Fruit fly (Drosophila melanogaster) whole organism, embryonic: ENCODE data around the gene SREBP.

Experiments used
- Blimp-1 ChIP-seq: fragments of 200-800 bp; sonication (Bioruptor generic); optimal IDR thresholded peaks from 3 replicates; lab custom pipeline; 2018; ENCODE audit warnings: missing biosample characterization, missing genetic modification characterization, mild to moderate bottlenecking, moderate library complexity, missing genetic modification reagents
- CG11247 ChIP-seq: fragments of 200-800 bp; sonication (Bioruptor generic); IDR thresholded peaks from 2 replicates; pipeline ENCODE4 v1.3.6; 2022; ENCODE audit warnings: missing biosample characterization, missing genetic modification characterization
- CG11560 ChIP-seq: fragments of 200-800 bp; sonication (Bioruptor generic); IDR thresholded peaks from 3 replicates; pipeline ENCODE4 v1.3.6; 2022; ENCODE audit warnings: missing biosample characterization, missing genetic modification characterization
- CG11695 ChIP-seq: fragments of 200-800 bp; sonication (Bioruptor generic); IDR thresholded peaks from 3 replicates; pipeline ENCODE4 v1.3.6; 2022; ENCODE audit warnings: missing biosample characterization, missing genetic modification characterization
- CG12071 ChIP-seq: fragments of 200-800 bp; sonication (Bioruptor generic); optimal IDR thresholded peaks from 3 replicates; lab custom pipeline; 2018; ENCODE audit warnings: missing biosample characterization, mild to moderate bottlenecking, missing genetic modification characterization
- CG12299 ChIP-seq: fragments of 200-800 bp; sonication (Bioruptor generic); optimal IDR thresholded peaks from 2 replicates; lab custom pipeline; 2018; ENCODE audit warnings: missing biosample characterization, mild to moderate bottlenecking, missing genetic modification characterization
- CG12942 ChIP-seq: fragments of 200-800 bp; sonication (Bioruptor generic); optimal IDR thresholded peaks from 3 replicates; lab custom pipeline; 2016; ENCODE audit warnings: missing biosample characterization, missing genetic modification characterization
- CG15696 ChIP-seq: fragments of 200-800 bp; sonication (Bioruptor generic); optimal IDR thresholded peaks from 2 replicates; lab custom pipeline; 2019; ENCODE audit warnings: missing biosample characterization, mild to moderate bottlenecking, missing genetic modification characterization, moderate library complexity
- CG1602 ChIP-seq: fragments of 200-800 bp; sonication (Bioruptor generic); optimal IDR thresholded peaks from 3 replicates; lab custom pipeline; 2016; ENCODE audit warnings: missing biosample characterization, missing genetic modification characterization
- CG1603 ChIP-seq: fragments of 200-800 bp; sonication (Bioruptor generic); optimal IDR thresholded peaks from 2 replicates; lab custom pipeline; 2019; ENCODE audit warnings: missing biosample characterization, mild to moderate bottlenecking, missing genetic modification characterization, moderate library complexity
- CG16813 ChIP-seq: fragments of 200-800 bp; sonication (Bioruptor generic); IDR thresholded peaks from 3 replicates; pipeline ENCODE4 v1.3.6; 2022; ENCODE audit warnings: missing biosample characterization, missing genetic modification characterization; ENCODE audit not compliant: partially characterized antibody
- CG17361 ChIP-seq: fragments of 200-800 bp; sonication (Bioruptor generic); IDR thresholded peaks from 3 replicates; pipeline ENCODE4 v1.3.6; 2022; ENCODE audit warnings: missing biosample characterization, missing genetic modification characterization
- CG32532 ChIP-seq: fragments of 200-800 bp; sonication (Bioruptor generic); IDR thresholded peaks from 2 replicates; pipeline ENCODE4 v1.3.6; 2022; ENCODE audit warnings: missing biosample characterization, missing genetic modification characterization
- CG4360 ChIP-seq: fragments of 200-800 bp; sonication (Bioruptor generic); IDR thresholded peaks from 2 replicates; pipeline ENCODE4 v1.3.6; 2022; ENCODE audit warnings: missing biosample characterization, missing genetic modification characterization
- CG4820 ChIP-seq: fragments of 200-800 bp; sonication (Bioruptor generic); optimal IDR thresholded peaks from 3 replicates; lab custom pipeline; 2016; ENCODE audit warnings: missing biosample characterization, missing genetic modification characterization
- CG6272 ChIP-seq: fragments of 200-800 bp; sonication (Bioruptor generic); IDR thresholded peaks from 2 replicates; pipeline ENCODE4 v1.3.6; 2022; ENCODE audit warnings: missing biosample characterization, missing genetic modification characterization
- CG6689 ChIP-seq: fragments of 200-800 bp; sonication (Bioruptor generic); IDR thresholded peaks from 2 replicates; pipeline ENCODE4 v1.3.6; 2022; ENCODE audit warnings: missing biosample characterization, missing genetic modification characterization
- CG6765 ChIP-seq: fragments of 200-800 bp; sonication (Bioruptor generic); optimal IDR thresholded peaks from 3 replicates; lab custom pipeline; 2017; ENCODE audit warnings: missing biosample characterization, mild to moderate bottlenecking, missing genetic modification characterization
- CG7357 ChIP-seq: fragments of 200-800 bp; sonication (Bioruptor generic); IDR thresholded peaks from 3 replicates; pipeline ENCODE4 v1.3.6; 2022; ENCODE audit warnings: missing biosample characterization, missing genetic modification characterization
- CG7786 ChIP-seq: fragments of 200-800 bp; sonication (Bioruptor generic); optimal IDR thresholded peaks from 2 replicates; lab custom pipeline; 2016; ENCODE audit warnings: missing biosample characterization, missing genetic modification characterization
- CG7987 ChIP-seq: fragments of 200-800 bp; sonication (Bioruptor generic); optimal IDR thresholded peaks from 2 replicates; lab custom pipeline; 2018; ENCODE audit warnings: missing biosample characterization, mild to moderate bottlenecking, missing genetic modification characterization, moderate library complexity
- CG8089 ChIP-seq: fragments of 200-800 bp; sonication (Bioruptor generic); optimal IDR thresholded peaks from 3 replicates; lab custom pipeline; 2016; ENCODE audit warnings: missing biosample characterization, missing genetic modification characterization
- CG9817 ChIP-seq: fragments of 200-800 bp; sonication (Bioruptor generic); optimal IDR thresholded peaks from 2 replicates; lab custom pipeline; 2018; ENCODE audit warnings: missing biosample characterization, mild to moderate bottlenecking, missing genetic modification characterization, moderate library complexity
- CHES-1-like ChIP-seq: fragments of 200-800 bp; sonication (Bioruptor generic); optimal IDR thresholded peaks from 2 replicates; lab custom pipeline; 2016; ENCODE audit warnings: missing biosample characterization, missing genetic modification characterization
- D19B ChIP-seq: fragments of 200-800 bp; sonication (Bioruptor generic); optimal IDR thresholded peaks from 2 replicates; lab custom pipeline; 2017; ENCODE audit warnings: missing biosample characterization, mild to moderate bottlenecking, missing genetic modification characterization
- Med ChIP-seq: fragments of 200-800 bp; sonication (Bioruptor generic); peaks from one replicate; lab custom pipeline; 2016; ENCODE audit warnings: missing biosample characterization, missing genetic modification characterization, mild to moderate bottlenecking, inconsistent platforms, moderate library complexity
- Nf-YB ChIP-seq: fragments of 200-800 bp; sonication (Bioruptor generic); optimal IDR thresholded peaks from 3 replicates; lab custom pipeline; 2019; ENCODE audit warnings: missing biosample characterization, mild to moderate bottlenecking, missing genetic modification characterization, moderate library complexity
- Sry-δ ChIP-seq: fragments of 200-800 bp; sonication (Bioruptor generic); optimal IDR thresholded peaks from 2 replicates; lab custom pipeline; 2016; ENCODE audit warnings: missing biosample characterization, missing genetic modification characterization
- ab ChIP-seq: fragments of 200-800 bp; sonication (Bioruptor generic); optimal IDR thresholded peaks from 2 replicates; lab custom pipeline; 2016; ENCODE audit warnings: missing biosample characterization, missing genetic modification characterization
- abd-A ChIP-seq: fragments of 200-800 bp; sonication (Bioruptor generic); optimal IDR thresholded peaks from 3 replicates; lab custom pipeline; 2019; ENCODE audit warnings: missing biosample characterization, mild to moderate bottlenecking, missing genetic modification characterization, moderate library complexity
- ash1 ChIP-seq: fragments of 200-800 bp; sonication (Bioruptor generic); optimal IDR thresholded peaks from 2 replicates; lab custom pipeline; 2018; ENCODE audit warnings: missing biosample characterization, mild to moderate bottlenecking, missing genetic modification characterization
- bowl ChIP-seq: fragments of 200-800 bp; sonication (Bioruptor generic); IDR thresholded peaks from 2 replicates; pipeline ENCODE4 v1.3.6; 2022; ENCODE audit warnings: missing biosample characterization, missing genetic modification characterization
- br ChIP-seq: fragments of >200 bp; optimal IDR thresholded peaks from 2 replicates; lab custom pipeline; 2017
- crp ChIP-seq, 2 experiments: fragments of 200-800 bp; sonication (Bioruptor generic); optimal IDR thresholded peaks; 2 replicates in 1 of 2; 3 replicates in 1 of 2; lab custom pipeline; 2017; ENCODE audit warnings: missing biosample characterization in 2 of 2, missing genetic modification characterization in 2 of 2, mild to moderate bottlenecking in 1 of 2, moderate library complexity in 1 of 2
- cwo ChIP-seq: fragments of 200-800 bp; sonication (Bioruptor generic); optimal IDR thresholded peaks from 3 replicates; lab custom pipeline; 2017; ENCODE audit warnings: missing biosample characterization, missing genetic modification characterization, mild to moderate bottlenecking, moderate library complexity, missing genetic modification reagents
- dati ChIP-seq: fragments of 200-800 bp; sonication (Bioruptor generic); IDR thresholded peaks from 2 replicates; pipeline ENCODE4 v1.3.6; 2022; ENCODE audit warnings: missing biosample characterization, missing genetic modification characterization
- dmrt99B ChIP-seq: fragments of 200-800 bp; sonication (Bioruptor generic); optimal IDR thresholded peaks from 2 replicates; lab custom pipeline; 2018; ENCODE audit warnings: missing biosample characterization, mild to moderate bottlenecking, missing genetic modification characterization, moderate library complexity
- ems ChIP-seq: fragments of 200-800 bp; sonication (Bioruptor generic); optimal IDR thresholded peaks from 3 replicates; lab custom pipeline; 2016; ENCODE audit warnings: missing biosample characterization, missing genetic modification characterization
- ftz-f1 ChIP-seq: fragments of 200-800 bp; sonication (Bioruptor generic); optimal IDR thresholded peaks from 2 replicates; lab custom pipeline; 2016; ENCODE audit warnings: missing biosample characterization, missing genetic modification characterization
- ham ChIP-seq: fragments of 200-800 bp; sonication (Bioruptor generic); IDR thresholded peaks from 2 replicates; pipeline ENCODE4 v1.3.6; 2022; ENCODE audit warnings: missing biosample characterization, missing genetic modification characterization
- ind ChIP-seq: fragments of 200-800 bp; sonication (Bioruptor generic); optimal IDR thresholded peaks from 3 replicates; lab custom pipeline; 2016; ENCODE audit warnings: missing biosample characterization, missing genetic modification characterization
- jumu ChIP-seq: fragments of 200-800 bp; sonication (Bioruptor generic); optimal IDR thresholded peaks from 3 replicates; lab custom pipeline; 2016; ENCODE audit warnings: missing biosample characterization, missing genetic modification characterization
- ken ChIP-seq: fragments of 200-800 bp; sonication (Bioruptor generic); IDR thresholded peaks from 3 replicates; pipeline ENCODE4 v1.3.6; 2022; ENCODE audit warnings: missing biosample characterization, missing genetic modification characterization
- knrl ChIP-seq: fragments of 200-800 bp; sonication (Bioruptor generic); IDR thresholded peaks from 3 replicates; pipeline ENCODE4 v1.3.6; 2022; ENCODE audit warnings: missing biosample characterization, missing genetic modification characterization; ENCODE audit not compliant: partially characterized antibody
- mirr ChIP-seq: fragments of 200-800 bp; sonication (Bioruptor generic); optimal IDR thresholded peaks from 3 replicates; lab custom pipeline; 2018; ENCODE audit warnings: missing biosample characterization, mild to moderate bottlenecking, missing genetic modification characterization
- rib ChIP-seq: fragments of 200-800 bp; sonication (Bioruptor generic); IDR thresholded peaks from 2 replicates; pipeline ENCODE4 v1.3.6; 2022; ENCODE audit warnings: missing biosample characterization, missing genetic modification characterization
- sd ChIP-seq: fragments of 200-800 bp; sonication (Bioruptor generic); optimal IDR thresholded peaks from 3 replicates; lab custom pipeline; 2018; ENCODE audit warnings: missing biosample characterization, mild to moderate bottlenecking, missing genetic modification characterization, moderate library complexity
- sens ChIP-seq: fragments of 200-800 bp; sonication (Bioruptor generic); peaks from one replicate; lab custom pipeline; 2016; ENCODE audit warnings: missing biosample characterization, missing genetic modification characterization
- sisA ChIP-seq: fragments of 200-800 bp; sonication (Bioruptor generic); IDR thresholded peaks from 2 replicates; pipeline ENCODE4 v1.3.6; 2022; ENCODE audit warnings: missing biosample characterization, missing genetic modification characterization
- stc ChIP-seq: fragments of 200-800 bp; sonication (Bioruptor generic); IDR thresholded peaks from 2 replicates; pipeline ENCODE4 v1.3.6; 2022; ENCODE audit warnings: missing biosample characterization, missing genetic modification characterization
- stwl ChIP-seq: fragments of 200-800 bp; sonication (Bioruptor generic); optimal IDR thresholded peaks from 3 replicates; lab custom pipeline; 2018; ENCODE audit warnings: missing biosample characterization, mild to moderate bottlenecking, missing genetic modification characterization, moderate library complexity

SREBP gene

DNA sequence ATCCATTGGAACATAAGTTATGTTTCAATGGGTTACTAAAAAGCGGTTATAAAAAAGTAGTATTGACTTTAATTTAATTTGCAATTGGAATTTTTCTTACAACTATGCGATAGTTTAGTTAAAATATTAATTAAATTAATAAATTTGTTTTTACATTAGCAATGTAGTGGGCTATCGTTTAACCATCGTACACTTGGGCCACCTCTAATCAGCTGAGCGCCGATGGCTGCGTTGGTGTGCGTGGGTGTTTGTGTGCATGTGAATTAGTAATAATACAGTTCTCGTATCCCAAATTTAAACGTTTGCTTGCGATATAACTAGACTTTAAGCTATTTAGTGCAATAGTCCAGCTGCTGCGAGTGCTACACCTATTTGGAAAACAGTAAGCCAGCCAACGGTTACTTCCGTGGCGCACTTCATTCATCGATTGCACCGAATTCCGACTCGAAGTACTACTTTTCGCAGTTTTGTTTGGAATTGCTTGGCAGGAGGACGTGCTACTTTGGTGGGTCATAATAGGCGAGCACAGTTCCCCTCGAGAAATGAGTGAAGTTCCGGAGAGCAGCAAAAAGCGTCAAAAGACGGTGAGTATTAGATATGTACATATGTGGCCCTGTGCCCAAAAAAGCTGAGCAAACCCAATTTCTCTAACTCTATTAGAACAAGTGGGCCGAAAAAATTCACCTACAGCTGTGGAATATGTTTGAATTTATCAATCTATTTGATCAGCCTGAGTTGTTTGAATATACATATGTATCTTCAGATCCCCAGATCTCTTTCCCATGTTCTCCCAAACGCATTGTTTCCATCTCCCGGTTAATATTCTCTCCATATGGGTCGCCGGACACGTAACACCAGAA is 51.5 kb downstream of the SREBP start, which contains the start of gene Papss (continued):
- TF ChIP-seq ash1 (GFP tag; lab: Kevin White, UChicago) = peak; percentile 47
- TF ChIP-seq CG16813 (GFP tag; lab: Robert Waterston, UW) = peak; percentile 81
- TF ChIP-seq CHES-1-like (GFP tag; lab: Kevin White, UChicago) = no peak
- TF ChIP-seq CG12299 (tag; lab: Kevin White, UChicago) = no peak
- TF ChIP-seq CG11560 (tag; lab: Robert Waterston, UW) = no peak
- TF ChIP-seq CG7987 (GFP tag; lab: Kevin White, UChicago) = no peak
- TF ChIP-seq dmrt99B (tag; lab: Kevin White, UChicago) = no peak
- TF ChIP-seq sd (tag; lab: Kevin White, UChicago) = peak; percentile 31
- TF ChIP-seq bowl (GFP tag; lab: Robert Waterston, UW) = no peak
- no peak for TF ChIP-seq CG1603
- TF ChIP-seq Blimp-1 (GFP tag; lab: Kevin White, UChicago) = no peak
- TF ChIP-seq ken (GFP tag; lab: Robert Waterston, UW) = no peak
- peak; percentile 5 for TF ChIP-seq CG15696 (tag; lab: Kevin White, UChicago)
- TF ChIP-seq cwo (GFP tag; lab: Kevin White, UChicago) = peak; percentile 24
- TF ChIP-seq CG6272 = no peak; the same call in 1 of the 2 replicates
- TF ChIP-seq CG4360 = no peak
- TF ChIP-seq CG32532 (GFP tag; lab: Robert Waterston, UW) = peak; percentile 56
- TF ChIP-seq Sry-δ = peak; percentile 70
- no peak for TF ChIP-seq CG7357 (GFP tag; lab: Robert Waterston, UW)
- TF ChIP-seq CG12942 (GFP tag; lab: Kevin White, UChicago) = no peak
- TF ChIP-seq mirr = peak; percentile 5
- TF ChIP-seq ab (GFP tag; lab: Kevin White, UChicago) = no peak
- TF ChIP-seq CG9817 (tag; lab: Kevin White, UChicago) = no peak
- TF ChIP-seq dati (GFP tag; lab: Robert Waterston, UW) = no peak
- no peak for TF ChIP-seq stwl (tag; lab: Kevin White, UChicago)
- TF ChIP-seq CG7786 (GFP tag; lab: Kevin White, UChicago) = no peak
- no peak for TF ChIP-seq ems (GFP tag; lab: Kevin White, UChicago)
- peak; percentile 82 for TF ChIP-seq knrl (GFP tag; lab: Robert Waterston, UW)
- TF ChIP-seq CG11695 (GFP tag; lab: Robert Waterston, UW) = no peak
- TF ChIP-seq br (lab: Kevin White, UChicago) = no peak
- peak; percentile 18 for TF ChIP-seq CG6765 (GFP tag; lab: Kevin White, UChicago)
- no peak for TF ChIP-seq CG11247 (GFP tag; lab: Robert Waterston, UW)
- TF ChIP-seq jumu (GFP tag; lab: Kevin White, UChicago) = no peak
- TF ChIP-seq CG1602 (GFP tag; lab: Kevin White, UChicago) = no peak
- TF ChIP-seq CG12071 (GFP tag; lab: Kevin White, UChicago) = peak; percentile 49
- TF ChIP-seq ind (GFP tag; lab: Kevin White, UChicago) = no peak
- TF ChIP-seq CG17361 (GFP tag; lab: Robert Waterston, UW) = no peak
- TF ChIP-seq D19B (GFP tag; lab: Kevin White, UChicago) = no peak
- TF ChIP-seq Med (GFP tag; lab: Kevin White, UChicago) = peak; percentile 65
- no peak for TF ChIP-seq CG4820 (GFP tag; lab: Kevin White, UChicago)
- no peak for TF ChIP-seq ham (GFP tag; lab: Robert Waterston, UW)
- peak; percentile 77 to 94 for TF ChIP-seq crp (GFP tag; optimal IDR thresholded peaks at IDR 0.05; lab: Kevin White, UChicago)
- TF ChIP-seq rib (GFP tag; lab: Robert Waterston, UW) = no peak
- no peak for TF ChIP-seq CG8089
- TF ChIP-seq sisA (GFP tag; lab: Robert Waterston, UW) = no peak
- TF ChIP-seq abd-A (tag; lab: Kevin White, UChicago) = no peak
- no peak for TF ChIP-seq stc
- no peak for TF ChIP-seq ftz-f1 (GFP tag; lab: Kevin White, UChicago)
- TF ChIP-seq Nf-YB (GFP tag; lab: Kevin White, UChicago) = no peak
- peak; percentile 82 for TF ChIP-seq sens (GFP tag; lab: Kevin White, UChicago)
- TF ChIP-seq CG6689 (GFP tag; lab: Robert Waterston, UW) = no peak
